Worm (Caenorhabditis elegans) whole organism, L2 larva: ENCODE data around the gene elo-9.

Experiments
- alr-1 ChIP-seq: fragments of 150-350 bp; optimal IDR thresholded peaks from 2 replicates; lab custom pipeline; 2014; ENCODE audit warnings: missing biosample characterization, missing genetic modification characterization
- ama-1 ChIP-seq: fragments of 150-350 bp; optimal IDR thresholded peaks from 2 replicates; lab custom pipeline; 2018; ENCODE audit warnings: inconsistent platforms
- egl-27 ChIP-seq: sonication (generic microtip); optimal IDR thresholded peaks from 3 replicates; lab custom pipeline; 2017; ENCODE audit warnings: missing biosample characterization, missing genetic modification reagents, missing genetic modification characterization
- elt-3 ChIP-seq: sonication (generic microtip); optimal IDR thresholded peaks from 2 replicates; lab custom pipeline; 2017; ENCODE audit warnings: missing biosample characterization, missing genetic modification characterization
- lsy-2 ChIP-seq, 2 experiments: fragments of 150-350 bp in 1 of 2; sonication (generic microtip) in 1 of 2; optimal IDR thresholded peaks; 2 replicates each; lab custom pipeline; 2014 to 2017; ENCODE audit warnings: missing biosample characterization in 2 of 2, missing genetic modification characterization in 2 of 2
- mab-5 ChIP-seq: fragments of 150-350 bp; optimal IDR thresholded peaks from 2 replicates; lab custom pipeline; 2014; ENCODE audit warnings: missing biosample characterization, missing genetic modification characterization
- mdl-1 ChIP-seq, 2 experiments: fragments of 150-350 bp in 1 of 2; sonication (generic microtip) in 1 of 2; optimal IDR thresholded peaks; 2 replicates each; lab custom pipeline; 2017; ENCODE audit warnings: missing biosample characterization in 2 of 2, missing genetic modification characterization in 2 of 2
- nhr-10 ChIP-seq: sonication (generic microtip); optimal IDR thresholded peaks from 2 replicates; lab custom pipeline; 2017; ENCODE audit warnings: missing biosample characterization, missing genetic modification characterization
- skn-1 ChIP-seq: sonication (generic microtip); optimal IDR thresholded peaks from 2 replicates; lab custom pipeline; 2017; ENCODE audit warnings: missing biosample characterization, missing genetic modification characterization
- unc-55 ChIP-seq: fragments of 150-350 bp; sonication (generic microtip); optimal IDR thresholded peaks from 3 replicates; lab custom pipeline; 2014; ENCODE audit warnings: missing biosample characterization, missing genetic modification reagents, missing genetic modification characterization
- unc-62 ChIP-seq: fragments of 150-350 bp; optimal IDR thresholded peaks from 2 replicates; lab custom pipeline; 2014; ENCODE audit warnings: missing biosample characterization, missing genetic modification reagents, missing genetic modification characterization
- ztf-11 ChIP-seq: sonication (generic microtip); optimal IDR thresholded peaks from 2 replicates; lab custom pipeline; 2017; ENCODE audit warnings: missing biosample characterization, missing genetic modification characterization

DNA sequence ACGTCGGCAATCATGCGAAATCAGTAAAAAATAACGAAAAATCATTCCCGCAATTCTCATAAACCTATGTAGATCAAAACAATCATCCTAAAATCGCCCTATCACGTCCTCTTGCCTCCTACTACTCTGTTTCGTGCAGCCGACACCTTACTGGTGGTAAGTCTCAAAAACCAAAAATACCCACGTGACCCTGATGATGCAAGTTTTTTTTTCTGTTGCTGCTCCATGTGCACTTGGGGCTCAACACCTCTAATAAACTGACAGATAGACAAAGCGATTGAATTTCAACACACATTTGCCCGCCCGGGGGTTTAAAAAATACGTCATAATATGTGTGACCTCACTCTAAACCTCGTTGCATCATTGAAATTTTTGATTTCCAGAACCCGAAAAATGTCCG is 47.1 kb downstream of the elo-9 start:
- no peak for TF ChIP-seq unc-62 (GFP tag; lab: Kevin White, UChicago)
- no peak for TF ChIP-seq mdl-1 (tag; optimal IDR thresholded peaks at IDR 0.05; lab: Kevin White, UChicago)
- TF ChIP-seq elt-3, result no peak
- no peak for TF ChIP-seq lsy-2 (tag; optimal IDR thresholded peaks at IDR 0.05; lab: Kevin White, UChicago)
- TF ChIP-seq alr-1, result no peak
- no peak for TF ChIP-seq ztf-11
- no peak for TF ChIP-seq nhr-10 (tag; lab: Kevin White, UChicago)
- TF ChIP-seq skn-1 (tag; lab: Kevin White, UChicago), result no peak
- no peak for TF ChIP-seq egl-27 (tag; lab: Kevin White, UChicago)
- no peak for TF ChIP-seq unc-55 (GFP tag; lab: Kevin White, UChicago)
- TF ChIP-seq mab-5, result no peak
- TF ChIP-seq ama-1 (lab: Kevin White, UChicago), result no peak
